Worm (Caenorhabditis elegans): ENCODE data around the gene C25D7.5.

Gene C25D7.5

ce11 chrV:15065837-15066348 is 13.4 kb downstream of the C25D7.5 start, which contains the start of gene otub-1:
otub-1 (plus strand) TSS chrV:15066298.
- TF ChIP-seq tbx-11 (GFP tag; IDR thresholded peaks at IDR 0.05) (no peak), ama-1 (optimal IDR thresholded peaks at IDR 0.05) (no peak), ceh-13 (GFP tag; optimal IDR thresholded peaks at IDR 0.05) (no peak), scrt-1 (GFP tag; IDR thresholded peaks at IDR 0.05) (no peak), aly-1 (tag; optimal IDR thresholded peaks at IDR 0.05) (no peak)

ce11 chrV:15067165-15067564 is 14.7 kb downstream of the C25D7.5 start, which contains the start of gene C25D7.10:
C25D7.10 (plus strand) TSS chrV:15067465.
- TF ChIP-seq hmbx-1 (tag; optimal IDR thresholded peaks at IDR 0.05) (no peak), sea-1 (GFP tag; conservative IDR thresholded peaks at IDR 0.05) (no peak), hmg-4 (GFP tag; optimal IDR thresholded peaks at IDR 0.05) (no peak), ceh-13 (GFP tag; optimal IDR thresholded peaks at IDR 0.05) (no peak), scrt-1 (GFP tag; IDR thresholded peaks at IDR 0.05) (no peak), hnd-1 (tag; optimal IDR thresholded peaks at IDR 0.05) (no peak), aly-1 (tag; optimal IDR thresholded peaks at IDR 0.05) (no peak), pes-1 (GFP tag; IDR thresholded peaks at IDR 0.05) (no peak), tra-4 (tag; optimal IDR thresholded peaks at IDR 0.05) (no peak), ceh-36 (tag; optimal IDR thresholded peaks at IDR 0.05) (no peak)

- no peak for TF ChIP-seq ets-7 (tag; optimal IDR thresholded peaks at IDR 0.05)
- TF ChIP-seq aly-1 (tag; optimal IDR thresholded peaks at IDR 0.05), result no peak
- TF ChIP-seq ceh-13 (GFP tag; optimal IDR thresholded peaks at IDR 0.05), result no peak
- no peak for TF ChIP-seq hmbx-1 (tag; optimal IDR thresholded peaks at IDR 0.05)
- no peak for TF ChIP-seq ceh-36 (tag; optimal IDR thresholded peaks at IDR 0.05)
- TF ChIP-seq flt-1 (GFP tag; IDR thresholded peaks at IDR 0.05), result no peak
- no peak for TF ChIP-seq tbx-11 (GFP tag; IDR thresholded peaks at IDR 0.05)
These were observed 15.9 kb downstream of the C25D7.5 start, which contains the start of gene dnj-3 for ce11 chrV:15068378-15068777. dnj-3 (plus strand) TSS chrV:15068678.

ce11 chrV:15069435-15069985 is 17.1 kb downstream of the C25D7.5 start:
- TF ChIP-seq tra-4 (tag; optimal IDR thresholded peaks at IDR 0.05), result no peak
- no peak for TF ChIP-seq ets-7 (tag; optimal IDR thresholded peaks at IDR 0.05)
- TF ChIP-seq flt-1 (GFP tag; IDR thresholded peaks at IDR 0.05), result no peak
- no peak for TF ChIP-seq scrt-1 (GFP tag; IDR thresholded peaks at IDR 0.05)
- no peak for TF ChIP-seq B0310.2 (tag; optimal IDR thresholded peaks at IDR 0.05)
- TF ChIP-seq hnd-1 (tag; optimal IDR thresholded peaks at IDR 0.05), result no peak
- TF ChIP-seq ceh-36 (tag; optimal IDR thresholded peaks at IDR 0.05), result no peak
- no peak for TF ChIP-seq pes-1 (GFP tag; IDR thresholded peaks at IDR 0.05)
- TF ChIP-seq tbx-37 (GFP tag; conservative IDR thresholded peaks at IDR 0.05), result no peak
- no peak for TF ChIP-seq sea-1 (GFP tag; conservative IDR thresholded peaks at IDR 0.05)
- no peak for TF ChIP-seq tbx-11 (GFP tag; IDR thresholded peaks at IDR 0.05)
- no peak for TF ChIP-seq F13C5.2 (tag; optimal IDR thresholded peaks at IDR 0.05)
- TF ChIP-seq ama-1 (optimal IDR thresholded peaks at IDR 0.05), result no peak
- no peak for TF ChIP-seq ceh-13 (GFP tag; optimal IDR thresholded peaks at IDR 0.05)
- TF ChIP-seq aly-1 (tag; optimal IDR thresholded peaks at IDR 0.05), result no peak

ce11 chrV:15071015-15071810 is 18.8 kb downstream of the C25D7.5 start, which contains the start of gene unc-76:
unc-76 (plus strand) TSS chrV:15071760.
- TF ChIP-seq hmg-4 (GFP tag; optimal IDR thresholded peaks at IDR 0.05), result peak; percentile 53
- peak; percentile 14 for TF ChIP-seq aly-1 (tag; optimal IDR thresholded peaks at IDR 0.05)
- no peak for TF ChIP-seq tra-4 (tag; optimal IDR thresholded peaks at IDR 0.05)

ce11 chrV:15072738-15073137 is 20.3 kb downstream of the C25D7.5 start:
- no peak for TF ChIP-seq hmg-4 (GFP tag; optimal IDR thresholded peaks at IDR 0.05)
- TF ChIP-seq B0310.2 (tag; optimal IDR thresholded peaks at IDR 0.05), result no peak
- TF ChIP-seq tbx-11 (GFP tag; IDR thresholded peaks at IDR 0.05), result 0 out of 2 replicates have a peak, but pooled peaks have one; percentile 24
- no peak for TF ChIP-seq flt-1 (GFP tag; IDR thresholded peaks at IDR 0.05)
- no peak for TF ChIP-seq ets-7 (tag; optimal IDR thresholded peaks at IDR 0.05)
- TF ChIP-seq hnd-1 (tag; optimal IDR thresholded peaks at IDR 0.05), result no peak

ce11 chrV:15074907-15075306 is 22.5 kb downstream of the C25D7.5 start:
- TF ChIP-seq pes-1 (GFP tag; IDR thresholded peaks at IDR 0.05), result no peak
- no peak for TF ChIP-seq aly-1 (tag; optimal IDR thresholded peaks at IDR 0.05)
- no peak for TF ChIP-seq flt-1 (GFP tag; IDR thresholded peaks at IDR 0.05)
- TF ChIP-seq sea-1 (GFP tag; conservative IDR thresholded peaks at IDR 0.05), result no peak
- TF ChIP-seq hmg-4 (GFP tag; optimal IDR thresholded peaks at IDR 0.05), result no peak
- no peak for TF ChIP-seq tbx-37 (GFP tag; conservative IDR thresholded peaks at IDR 0.05)
- TF ChIP-seq ama-1 (optimal IDR thresholded peaks at IDR 0.05), result no peak
- TF ChIP-seq ceh-36 (tag; optimal IDR thresholded peaks at IDR 0.05), result no peak
- no peak for TF ChIP-seq F13C5.2 (tag; optimal IDR thresholded peaks at IDR 0.05)
- TF ChIP-seq hnd-1 (tag; optimal IDR thresholded peaks at IDR 0.05), result no peak
- no peak for TF ChIP-seq ceh-13 (GFP tag; optimal IDR thresholded peaks at IDR 0.05)
- TF ChIP-seq tra-4 (tag; optimal IDR thresholded peaks at IDR 0.05), result no peak

- TF ChIP-seq ceh-13 (GFP tag; optimal IDR thresholded peaks at IDR 0.05), result no peak
- TF ChIP-seq ets-7 (tag; optimal IDR thresholded peaks at IDR 0.05), result no peak
- TF ChIP-seq sea-1 (GFP tag; conservative IDR thresholded peaks at IDR 0.05), result no peak
- TF ChIP-seq ama-1 (optimal IDR thresholded peaks at IDR 0.05), result no peak
- no peak for TF ChIP-seq aly-1 (tag; optimal IDR thresholded peaks at IDR 0.05)
- TF ChIP-seq F13C5.2 (tag; optimal IDR thresholded peaks at IDR 0.05), result no peak
- no peak for TF ChIP-seq flt-1 (GFP tag; IDR thresholded peaks at IDR 0.05)
- no peak for TF ChIP-seq tbx-11 (GFP tag; IDR thresholded peaks at IDR 0.05)
- no peak for TF ChIP-seq B0310.2 (tag; optimal IDR thresholded peaks at IDR 0.05)
- TF ChIP-seq ceh-36 (tag; optimal IDR thresholded peaks at IDR 0.05), result no peak
- no peak for TF ChIP-seq hmbx-1 (tag; optimal IDR thresholded peaks at IDR 0.05)
- TF ChIP-seq pes-1 (GFP tag; IDR thresholded peaks at IDR 0.05), result no peak
- no peak for TF ChIP-seq scrt-1 (GFP tag; IDR thresholded peaks at IDR 0.05)
- TF ChIP-seq hmg-4 (GFP tag; optimal IDR thresholded peaks at IDR 0.05), result no peak
- TF ChIP-seq hnd-1 (tag; optimal IDR thresholded peaks at IDR 0.05), result no peak
- TF ChIP-seq tbx-37 (GFP tag; conservative IDR thresholded peaks at IDR 0.05), result no peak
- no peak for TF ChIP-seq tra-4 (tag; optimal IDR thresholded peaks at IDR 0.05)
These were observed 26.1 kb downstream of the C25D7.5 start for ce11 chrV:15078560-15078959.

Measured in whole organism, early embryonic.